Worm (Caenorhabditis elegans) whole organism, young adult: ENCODE measurements around the gene ZK1307.3.

Experiments
- K12H6.12 ChIP-seq: fragments of 200-800 bp; sonication (Bioruptor generic); optimal IDR thresholded peaks from 2 replicates; lab custom pipeline; 2018; ENCODE audit warnings: mild to moderate bottlenecking, missing genetic modification characterization, missing compliant biosample characterization
- Y53G8AR.9 ChIP-seq: fragments of 200-800 bp; sonication (Bioruptor generic); conservative IDR thresholded peaks from 2 replicates; pipeline ENCODE4 v1.3.6; 2022; ENCODE audit warnings: missing genetic modification reagents, missing genetic modification characterization, missing compliant biosample characterization
- ama-1 ChIP-seq, 3 experiments: fragments of 150-350 bp in 1 of 3; sonication (generic microtip) in 2 of 3; optimal IDR thresholded peaks; 2 replicates each; lab custom pipeline; 2014 to 2018; ENCODE audit warnings: missing biosample characterization in 2 of 3, missing genetic modification characterization in 2 of 3, missing genetic modification reagents in 2 of 3
- attf-3 ChIP-seq: fragments of 200-800 bp; sonication (Bioruptor generic); conservative IDR thresholded peaks from 2 replicates; pipeline ENCODE4 v1.3.6; 2022; ENCODE audit warnings: missing genetic modification reagents, missing genetic modification characterization, missing compliant biosample characterization
- ccch-3 ChIP-seq: fragments of 200-800 bp; sonication (Bioruptor generic); optimal IDR thresholded peaks from 2 replicates; lab custom pipeline; 2018; ENCODE audit warnings: mild to moderate bottlenecking, missing genetic modification characterization, missing compliant biosample characterization
- chd-7 ChIP-seq: sonication (generic microtip); optimal IDR thresholded peaks from 2 replicates; lab custom pipeline; 2016; ENCODE audit warnings: mild to moderate bottlenecking, missing genetic modification characterization, moderate library complexity, missing compliant biosample characterization
- egl-44 ChIP-seq: fragments of 200-800 bp; sonication (Bioruptor generic); IDR thresholded peaks from 2 replicates; pipeline ENCODE4 v1.3.6; 2022; ENCODE audit warnings: missing genetic modification reagents, missing genetic modification characterization, missing compliant biosample characterization
- nfya-1 ChIP-seq: sonication (generic microtip); optimal IDR thresholded peaks from 2 replicates; lab custom pipeline; 2017; ENCODE audit warnings: antibody characterized with exemption, missing compliant biosample characterization, missing genetic modification characterization, borderline replicate concordance; ENCODE audit not compliant: insufficient read depth
- snpc-4 ChIP-seq, 5 experiments: fragments of 150-350 bp in 1 of 5; sonication (generic microtip) in 4 of 5; optimal IDR thresholded peaks; 2 replicates each; lab custom pipeline; 2014 to 2018; ENCODE audit warnings: missing genetic modification characterization in 5 of 5, missing biosample characterization in 3 of 5, antibody characterized with exemption in 2 of 5, mild to moderate bottlenecking in 2 of 5, missing compliant biosample characterization in 2 of 5, missing genotype in 2 of 5, moderate library complexity in 2 of 5, missing genetic modification reagents in 1 of 5
- xnd-1 ChIP-seq: sonication (generic microtip); optimal IDR thresholded peaks from 2 replicates; lab custom pipeline; 2016; ENCODE audit warnings: missing genotype, missing genetic modification reagents, missing genetic modification characterization, missing compliant biosample characterization
- ztf-22 ChIP-seq: fragments of 200-800 bp; sonication (Bioruptor generic); optimal IDR thresholded peaks from 2 replicates; lab custom pipeline; 2018; ENCODE audit warnings: mild to moderate bottlenecking, missing genetic modification characterization, moderate library complexity, missing compliant biosample characterization
- ztf-26 ChIP-seq: sonication (generic microtip); optimal IDR thresholded peaks from 2 replicates; lab custom pipeline; 2017; ENCODE audit warnings: missing genetic modification characterization, missing compliant biosample characterization

- no peak for TF ChIP-seq ztf-22 (GFP tag; lab: Kevin White, UChicago)
- TF ChIP-seq snpc-4 (GFP tag; optimal IDR thresholded peaks at IDR 0.05; lab: Kevin White, UChicago) = no peak
- TF ChIP-seq snpc-4 (tag; optimal IDR thresholded peaks at IDR 0.05; lab: Kevin White, UChicago) = no peak
- TF ChIP-seq nfya-1 (tag; lab: Kevin White, UChicago) = no peak
- TF ChIP-seq ztf-26 (tag; lab: Kevin White, UChicago) = no peak
- TF ChIP-seq K12H6.12 = no peak
- no peak for TF ChIP-seq chd-7 (tag; lab: Kevin White, UChicago)
- no peak for TF ChIP-seq attf-3
- TF ChIP-seq xnd-1 (tag; lab: Kevin White, UChicago) = no peak
- TF ChIP-seq ama-1 (optimal IDR thresholded peaks at IDR 0.05; lab: Kevin White, UChicago) = no peak
- no peak for TF ChIP-seq ama-1 (GFP tag; optimal IDR thresholded peaks at IDR 0.05; lab: Kevin White, UChicago)
- TF ChIP-seq Y53G8AR.9 (GFP tag; lab: Robert Waterston, UW) = no peak
- TF ChIP-seq egl-44 (GFP tag; lab: Robert Waterston, UW) = no peak
- no peak for TF ChIP-seq ccch-3 (GFP tag; lab: Kevin White, UChicago)
Measured at ce11 chrII:9684175-9684574, 31.4 kb upstream of the ZK1307.3 start.
